Fruit fly (Drosophila melanogaster) whole organism, embryonic: ENCODE data around the gene Map205.

Experiments used
- Aef1 ChIP-seq: fragments of 200-800 bp; sonication (Bioruptor generic); IDR thresholded peaks from 3 replicates; pipeline ENCODE4 v1.3.6; 2022; ENCODE audit warnings: missing biosample characterization, missing genetic modification characterization
- B-H2 ChIP-seq: fragments of 200-800 bp; sonication (Bioruptor generic); optimal IDR thresholded peaks from 2 replicates; lab custom pipeline; 2018; ENCODE audit warnings: missing biosample characterization, mild to moderate bottlenecking, missing genetic modification characterization
- CG12236 ChIP-seq: fragments of 200-800 bp; sonication (Bioruptor generic); optimal IDR thresholded peaks from 2 replicates; lab custom pipeline; 2016; ENCODE audit warnings: missing biosample characterization, missing genetic modification characterization
- CG14667 ChIP-seq: fragments of 200-800 bp; sonication (Bioruptor generic); IDR thresholded peaks from 2 replicates; pipeline ENCODE4 v1.3.6; 2022; ENCODE audit warnings: missing biosample characterization, missing genetic modification characterization
- CG17359 ChIP-seq: fragments of 200-800 bp; sonication (Bioruptor generic); optimal IDR thresholded peaks from 3 replicates; lab custom pipeline; 2018; ENCODE audit warnings: missing biosample characterization, mild to moderate bottlenecking, missing genetic modification characterization, moderate library complexity
- CG17568 ChIP-seq: fragments of 200-800 bp; sonication (Bioruptor generic); optimal IDR thresholded peaks from 2 replicates; lab custom pipeline; 2018; ENCODE audit warnings: missing biosample characterization, mild to moderate bottlenecking, missing genetic modification characterization, moderate library complexity
- CG2129 ChIP-seq: fragments of 200-800 bp; sonication (Bioruptor generic); IDR thresholded peaks from 2 replicates; pipeline ENCODE4 v1.3.6; 2022; ENCODE audit warnings: missing biosample characterization, missing genetic modification characterization; ENCODE audit not compliant: partially characterized antibody
- CG3407 ChIP-seq: fragments of 200-800 bp; sonication (Bioruptor generic); optimal IDR thresholded peaks from 2 replicates; lab custom pipeline; 2018; ENCODE audit warnings: missing biosample characterization, mild to moderate bottlenecking, missing genetic modification characterization
- CG5180 ChIP-seq: fragments of 200-800 bp; sonication (Bioruptor generic); optimal IDR thresholded peaks from 3 replicates; lab custom pipeline; 2017; ENCODE audit warnings: missing biosample characterization, missing genetic modification characterization, mild to moderate bottlenecking, moderate library complexity, missing genetic modification reagents
- CG6813 ChIP-seq: fragments of 200-800 bp; sonication (Bioruptor generic); optimal IDR thresholded peaks from 2 replicates; lab custom pipeline; 2017; ENCODE audit warnings: missing biosample characterization, missing genetic modification characterization, mild to moderate bottlenecking, moderate library complexity, missing genetic modification reagents
- CG8089 ChIP-seq: fragments of 200-800 bp; sonication (Bioruptor generic); optimal IDR thresholded peaks from 3 replicates; lab custom pipeline; 2016; ENCODE audit warnings: missing biosample characterization, missing genetic modification characterization
- CHES-1-like ChIP-seq: fragments of 200-800 bp; sonication (Bioruptor generic); optimal IDR thresholded peaks from 2 replicates; lab custom pipeline; 2016; ENCODE audit warnings: missing biosample characterization, missing genetic modification characterization
- CrebB ChIP-seq: fragments of 200-800 bp; sonication (Bioruptor generic); optimal IDR thresholded peaks from 3 replicates; lab custom pipeline; 2018; ENCODE audit warnings: missing biosample characterization, mild to moderate bottlenecking, missing genetic modification characterization
- Gsc ChIP-seq: fragments of 200-800 bp; sonication (Bioruptor generic); IDR thresholded peaks from 2 replicates; pipeline ENCODE4 v1.3.6; 2022; ENCODE audit warnings: missing biosample characterization, missing genetic modification characterization
- Med ChIP-seq: fragments of 200-800 bp; sonication (Bioruptor generic); peaks from one replicate; lab custom pipeline; 2016; ENCODE audit warnings: missing biosample characterization, missing genetic modification characterization, mild to moderate bottlenecking, inconsistent platforms, moderate library complexity
- Oli ChIP-seq: fragments of 200-800 bp; sonication (Bioruptor generic); optimal IDR thresholded peaks from 2 replicates; lab custom pipeline; 2018; ENCODE audit warnings: missing biosample characterization, mild to moderate bottlenecking, missing genetic modification characterization, moderate library complexity
- Ptx1 ChIP-seq: fragments of 200-800 bp; sonication (Bioruptor generic); IDR thresholded peaks from 2 replicates; pipeline ENCODE4 v1.3.6; 2022; ENCODE audit warnings: missing biosample characterization, missing genetic modification characterization
- Sox102F ChIP-seq: fragments of 200-800 bp; sonication (Bioruptor generic); optimal IDR thresholded peaks from 2 replicates; lab custom pipeline; 2018; ENCODE audit warnings: missing biosample characterization, mild to moderate bottlenecking, missing genetic modification characterization, moderate library complexity
- Sry-β ChIP-seq: fragments of 200-800 bp; sonication (Bioruptor generic); optimal IDR thresholded peaks from 2 replicates; lab custom pipeline; 2018; ENCODE audit warnings: missing biosample characterization, mild to moderate bottlenecking, missing genetic modification characterization, moderate library complexity
- Trl ChIP-seq, 3 experiments: fragments of >200 bp in 2 of 3; fragments of 200-800 bp in 1 of 3; sonication (Bioruptor generic) in 1 of 3; optimal IDR thresholded peaks; 2 replicates in 1 of 3; 3 replicates in 2 of 3; lab custom pipeline; 2016 to 2017; ENCODE audit warnings: missing biosample characterization in 1 of 3, missing genetic modification characterization in 1 of 3
- az2 ChIP-seq: fragments of 200-800 bp; sonication (Bioruptor generic); optimal IDR thresholded peaks from 3 replicates; lab custom pipeline; 2016; ENCODE audit warnings: missing biosample characterization, missing genetic modification characterization
- bcd ChIP-seq: fragments of 200-800 bp; sonication (Bioruptor generic); optimal IDR thresholded peaks from 2 replicates; lab custom pipeline; 2017; ENCODE audit warnings: missing biosample characterization, mild to moderate bottlenecking, missing genetic modification characterization
- btn ChIP-seq: fragments of 200-800 bp; sonication (Bioruptor generic); optimal IDR thresholded peaks from 2 replicates; lab custom pipeline; 2016; ENCODE audit warnings: missing biosample characterization, missing genetic modification characterization
- dan ChIP-seq: fragments of 200-800 bp; sonication (Bioruptor generic); IDR thresholded peaks from 2 replicates; pipeline ENCODE4 v1.3.6; 2022; ENCODE audit warnings: missing biosample characterization, missing genetic modification characterization
- exex ChIP-seq: fragments of 200-800 bp; sonication (Bioruptor generic); optimal IDR thresholded peaks from 4 replicates; lab custom pipeline; 2018; ENCODE audit warnings: missing biosample characterization, mild to moderate bottlenecking, missing genetic modification characterization, moderate library complexity
- grau ChIP-seq: fragments of 200-800 bp; optimal IDR thresholded peaks from 3 replicates; lab custom pipeline; 2019; ENCODE audit warnings: missing biosample characterization, mild to moderate bottlenecking, missing genetic modification characterization, moderate library complexity
- gro ChIP-seq: fragments of 200-800 bp; sonication (Bioruptor generic); optimal IDR thresholded peaks from 2 replicates; lab custom pipeline; 2016; ENCODE audit warnings: missing biosample characterization, missing genetic modification characterization
- gsb ChIP-seq: fragments of 200-800 bp; sonication (Bioruptor generic); IDR thresholded peaks from 2 replicates; pipeline ENCODE4 v1.3.6; 2022; ENCODE audit warnings: missing biosample characterization, missing genetic modification characterization
- ham ChIP-seq: fragments of 200-800 bp; sonication (Bioruptor generic); IDR thresholded peaks from 2 replicates; pipeline ENCODE4 v1.3.6; 2022; ENCODE audit warnings: missing biosample characterization, missing genetic modification characterization
- her ChIP-seq: fragments of 200-800 bp; sonication (Bioruptor generic); optimal IDR thresholded peaks from 2 replicates; lab custom pipeline; 2016; ENCODE audit warnings: missing biosample characterization, missing genetic modification characterization
- insv ChIP-seq, 2 experiments: fragments of 200-800 bp; sonication (Bioruptor generic); optimal IDR thresholded peaks; 3 replicates each; lab custom pipeline; 2016 to 2018; ENCODE audit warnings: missing biosample characterization in 2 of 2, missing genetic modification characterization in 2 of 2
- jigr1 ChIP-seq: fragments of 200-800 bp; sonication (Bioruptor generic); IDR thresholded peaks from 3 replicates; pipeline ENCODE4 v1.3.6; 2022; ENCODE audit warnings: missing biosample characterization, missing genetic modification characterization
- mam ChIP-seq: fragments of 200-800 bp; sonication (Bioruptor generic); optimal IDR thresholded peaks from 3 replicates; lab custom pipeline; 2016; ENCODE audit warnings: missing biosample characterization, missing genetic modification characterization
- nerfin-1 ChIP-seq: fragments of 200-800 bp; sonication (Bioruptor generic); optimal IDR thresholded peaks from 3 replicates; lab custom pipeline; 2019; ENCODE audit warnings: missing biosample characterization, mild to moderate bottlenecking, missing genetic modification characterization, moderate library complexity
- nmo ChIP-seq: fragments of 200-800 bp; sonication (Bioruptor generic); optimal IDR thresholded peaks from 2 replicates; lab custom pipeline; 2018; ENCODE audit warnings: missing biosample characterization, mild to moderate bottlenecking, missing genetic modification characterization, moderate library complexity
- sens ChIP-seq: fragments of 200-800 bp; sonication (Bioruptor generic); peaks from one replicate; lab custom pipeline; 2016; ENCODE audit warnings: missing biosample characterization, missing genetic modification characterization
- tna ChIP-seq: fragments of 200-800 bp; sonication (Bioruptor generic); IDR thresholded peaks from 2 replicates; pipeline ENCODE4 v1.3.6; 2022; ENCODE audit warnings: missing biosample characterization, missing genetic modification characterization; ENCODE audit not compliant: partially characterized antibody
- usp ChIP-seq: fragments of >200 bp; optimal IDR thresholded peaks from 2 replicates; lab custom pipeline; 2017; ENCODE audit warnings: missing biosample characterization, missing genetic modification characterization
- zf30C ChIP-seq: fragments of 200-800 bp; sonication (Bioruptor generic); optimal IDR thresholded peaks from 3 replicates; lab custom pipeline; 2018; ENCODE audit warnings: missing biosample characterization, mild to moderate bottlenecking, missing genetic modification characterization

Map205 gene

dm6 chr3R:32051782-32052503 is 16.3 kb downstream of the Map205 start, which contains the start of the genes krz and mod (continued):
- TF ChIP-seq CG8089 (GFP tag; lab: Kevin White, UChicago) (no peak), bcd (GFP tag; lab: Kevin White, UChicago) (no peak), Aef1 (GFP tag; lab: Robert Waterston, UW) (no peak), zf30C (peak; percentile 68), CG12236 (GFP tag; lab: Kevin White, UChicago) (no peak), gro (GFP tag; lab: Kevin White, UChicago) (peak; percentile 45), CG5180 (GFP tag; lab: Kevin White, UChicago) (no peak), exex (tag; lab: Kevin White, UChicago) (no peak), CG17568 (GFP tag; lab: Kevin White, UChicago) (no peak), Gsc (GFP tag; lab: Robert Waterston, UW) (no peak), mam (peak; percentile 40), CG2129 (GFP tag; lab: Robert Waterston, UW) (no peak), btn (no peak), B-H2 (no peak), nmo (GFP tag; lab: Kevin White, UChicago) (peak; percentile 25), her (no peak), gsb (GFP tag; lab: Robert Waterston, UW) (no peak), Trl (optimal IDR thresholded peaks at IDR 0.05; lab: Kevin White, UChicago) (no peak), Trl (GFP tag; optimal IDR thresholded peaks at IDR 0.05; lab: Kevin White, UChicago) (no peak), az2 (no peak), CG17359 (tag; lab: Kevin White, UChicago) (no peak), CrebB (peak; percentile 10), CG3407 (GFP tag; lab: Kevin White, UChicago) (no peak), nerfin-1 (tag; lab: Kevin White, UChicago) (peak; percentile 25), CG6813 (GFP tag; lab: Kevin White, UChicago) (no peak), tna (GFP tag; lab: Robert Waterston, UW) (no peak), usp (no peak), Sry-β (GFP tag; lab: Kevin White, UChicago) (no peak), Sox102F (GFP tag; lab: Kevin White, UChicago) (no peak), jigr1 (no peak), CG14667 (GFP tag; lab: Robert Waterston, UW) (no peak), CHES-1-like (no peak), dan (no peak), ham (GFP tag; lab: Robert Waterston, UW) (no peak), Ptx1 (GFP tag; lab: Robert Waterston, UW) (0 out of 2 replicates have a peak, but pooled peaks have one; percentile 30)

- TF ChIP-seq B-H2 (no peak), insv (GFP tag; optimal IDR thresholded peaks at IDR 0.05; lab: Kevin White, UChicago) (peak in 1 of 2 experiments; percentile 88), grau (peak; percentile 46), Med (peak; percentile 14)
Observed at dm6 chr3R:32050685-32051084, 17.6 kb downstream of the Map205 start.

dm6 chr3R:32046658-32047057 is 21.6 kb downstream of the Map205 start:
- TF ChIP-seq Oli (tag; lab: Kevin White, UChicago) (no peak), sens (GFP tag; lab: Kevin White, UChicago) (peak; percentile 61)
- TF ChIP-seq, all 482 proteins: peak for 1
